Worm (Caenorhabditis elegans) whole organism, late embryonic: ENCODE data around the gene T16G12.12.

ENCODE experiments used
- ama-1 ChIP-seq: fragments of 150-350 bp; optimal IDR thresholded peaks from 2 replicates; lab custom pipeline; 2014
- ceh-2 ChIP-seq: sonication (generic microtip); optimal IDR thresholded peaks from 2 replicates; lab custom pipeline; 2016; ENCODE audit warnings: missing genotype, missing genetic modification characterization, missing compliant biosample characterization
- ceh-24 ChIP-seq: sonication (generic microtip); optimal IDR thresholded peaks from 2 replicates; lab custom pipeline; 2016; ENCODE audit warnings: mild to moderate bottlenecking, missing genetic modification characterization, missing compliant biosample characterization
- ceh-34 ChIP-seq: sonication (generic microtip); optimal IDR thresholded peaks from 2 replicates; lab custom pipeline; 2016; ENCODE audit warnings: mild to moderate bottlenecking, missing genetic modification characterization, missing compliant biosample characterization
- ets-4 ChIP-seq: sonication (generic microtip); optimal IDR thresholded peaks from 2 replicates; lab custom pipeline; 2016; ENCODE audit warnings: missing genetic modification characterization, missing compliant biosample characterization
- eyg-1 ChIP-seq: sonication (generic microtip); optimal IDR thresholded peaks from 2 replicates; lab custom pipeline; 2016; ENCODE audit warnings: missing genotype, missing genetic modification characterization, missing compliant biosample characterization
- hlh-8 ChIP-seq: sonication (generic microtip); optimal IDR thresholded peaks from 2 replicates; lab custom pipeline; 2016; ENCODE audit warnings: missing genotype, missing genetic modification characterization, missing compliant biosample characterization
- npax-4 ChIP-seq: sonication (generic microtip); optimal IDR thresholded peaks from 2 replicates; lab custom pipeline; 2016; ENCODE audit warnings: missing genetic modification characterization, missing compliant biosample characterization
- pha-4 ChIP-seq: fragments of 150-350 bp; optimal IDR thresholded peaks from 2 replicates; lab custom pipeline; 2018; ENCODE audit warnings: missing biosample characterization, missing genetic modification reagents, missing genetic modification characterization
- pros-1 ChIP-seq: fragments of 150-350 bp; optimal IDR thresholded peaks from 2 replicates; lab custom pipeline; 2014; ENCODE audit warnings: missing biosample characterization, missing genetic modification reagents, missing genetic modification characterization
- tbx-2 ChIP-seq: sonication (generic microtip); optimal IDR thresholded peaks from 2 replicates; lab custom pipeline; 2016; ENCODE audit warnings: missing genetic modification characterization, missing compliant biosample characterization
- unc-55 ChIP-seq: sonication (generic microtip); optimal IDR thresholded peaks from 2 replicates; lab custom pipeline; 2017; ENCODE audit warnings: missing biosample characterization, missing genetic modification reagents, missing genetic modification characterization
- unc-86 ChIP-seq: sonication (generic microtip); optimal IDR thresholded peaks from 2 replicates; lab custom pipeline; 2016; ENCODE audit warnings: missing genetic modification characterization, missing compliant biosample characterization

DNA sequence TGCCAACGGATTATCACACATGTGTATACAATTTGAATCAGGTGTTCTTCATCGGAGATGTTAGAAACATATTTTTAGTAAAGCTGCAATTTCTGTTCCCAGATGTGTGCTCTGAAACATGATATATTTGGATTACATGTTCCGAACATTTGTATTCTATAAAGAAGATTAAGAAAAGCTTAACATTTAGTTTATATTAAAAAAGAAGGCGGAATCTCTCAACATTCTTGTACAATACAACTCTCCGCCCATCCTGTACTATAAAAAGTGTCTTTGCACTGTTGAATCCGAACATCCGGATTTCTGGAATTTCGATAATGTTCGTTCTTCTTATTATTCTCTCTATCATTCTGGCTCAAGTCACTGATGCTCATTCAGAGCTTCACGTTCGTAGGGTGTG is 25.5 kb upstream of the T16G12.12 start, which contains the start of gene ins-23:
- no peak for TF ChIP-seq unc-86 (tag; lab: Kevin White, UChicago)
- no peak for TF ChIP-seq hlh-8 (tag; lab: Kevin White, UChicago)
- no peak for TF ChIP-seq ets-4 (tag; lab: Kevin White, UChicago)
- TF ChIP-seq unc-55 = no peak
- TF ChIP-seq ama-1 (lab: Kevin White, UChicago) = no peak
- TF ChIP-seq npax-4 (tag; lab: Kevin White, UChicago) = no peak
- no peak for TF ChIP-seq ceh-2 (tag; lab: Kevin White, UChicago)
- TF ChIP-seq eyg-1 (tag; lab: Kevin White, UChicago) = no peak
- TF ChIP-seq ceh-34 (tag; lab: Kevin White, UChicago) = no peak
- TF ChIP-seq ceh-24 (tag; lab: Kevin White, UChicago) = no peak
- TF ChIP-seq tbx-2 (tag; lab: Kevin White, UChicago) = no peak
- TF ChIP-seq pha-4 (tag; lab: Kevin White, UChicago) = no peak
- no peak for TF ChIP-seq pros-1 (tag; lab: Kevin White, UChicago)
